Fruit fly (Drosophila melanogaster): ENCODE results near the gene CG15422.

Gene CG15422

dm6 chr2L:4051770-4052169 lies 47.0 kb downstream of the CG15422 start:
- TF ChIP-seq CG5204 (GFP tag; optimal IDR thresholded peaks at IDR 0.05) (no peak), pad (GFP tag; optimal IDR thresholded peaks at IDR 0.05) (no peak), ovo (GFP tag; optimal IDR thresholded peaks at IDR 0.05) (no peak), Mnt (GFP tag; optimal IDR thresholded peaks at IDR 0.05) (no peak)

- TF ChIP-seq toe (GFP tag; optimal IDR thresholded peaks at IDR 0.05) = no peak
- no peak for TF ChIP-seq pad (GFP tag; optimal IDR thresholded peaks at IDR 0.05)
- no peak for TF ChIP-seq CG5204 (GFP tag; optimal IDR thresholded peaks at IDR 0.05)
- TF ChIP-seq tj (GFP tag; optimal IDR thresholded peaks at IDR 0.05) = peak; percentile 10
- no peak for TF ChIP-seq CG11617 (GFP tag; optimal IDR thresholded peaks at IDR 0.05)
- no peak for TF ChIP-seq Clk (GFP tag; optimal IDR thresholded peaks at IDR 0.05)
- TF ChIP-seq CG7045 (GFP tag; optimal IDR thresholded peaks at IDR 0.05) = no peak
- TF ChIP-seq cnc (optimal IDR thresholded peaks at IDR 0.05) = no peak
- no peak for TF ChIP-seq CG1620 (GFP tag; optimal IDR thresholded peaks at IDR 0.05)
- no peak for TF ChIP-seq Crg-1 (GFP tag; optimal IDR thresholded peaks at IDR 0.05)
- TF ChIP-seq ovo (GFP tag; optimal IDR thresholded peaks at IDR 0.05) = no peak
- no peak for TF ChIP-seq Mnt (GFP tag; optimal IDR thresholded peaks at IDR 0.05)
- no peak for TF ChIP-seq CG12768 (GFP tag; optimal IDR thresholded peaks at IDR 0.05)
- TF ChIP-seq Hr96 (GFP tag; optimal IDR thresholded peaks at IDR 0.05) = no peak
- TF ChIP-seq kay (GFP tag; ENCODE audit: borderline replicate concordance) = peak; percentile 31
- no peak for TF ChIP-seq CG7101 (tag; optimal IDR thresholded peaks at IDR 0.05)
These were observed 47.6 kb downstream of the CG15422 start for dm6 chr2L:4052346-4052745.

- no peak for TF ChIP-seq CG12768 (GFP tag; optimal IDR thresholded peaks at IDR 0.05)
- TF ChIP-seq Hr96 (GFP tag; optimal IDR thresholded peaks at IDR 0.05) = no peak
These were observed 48.8 kb downstream of the CG15422 start for dm6 chr2L:4053421-4054091.

Data from whole organism, adult.